Fruit fly (Drosophila melanogaster): ENCODE measurements around the gene mRpS24.

The mRpS24 gene

DNA sequence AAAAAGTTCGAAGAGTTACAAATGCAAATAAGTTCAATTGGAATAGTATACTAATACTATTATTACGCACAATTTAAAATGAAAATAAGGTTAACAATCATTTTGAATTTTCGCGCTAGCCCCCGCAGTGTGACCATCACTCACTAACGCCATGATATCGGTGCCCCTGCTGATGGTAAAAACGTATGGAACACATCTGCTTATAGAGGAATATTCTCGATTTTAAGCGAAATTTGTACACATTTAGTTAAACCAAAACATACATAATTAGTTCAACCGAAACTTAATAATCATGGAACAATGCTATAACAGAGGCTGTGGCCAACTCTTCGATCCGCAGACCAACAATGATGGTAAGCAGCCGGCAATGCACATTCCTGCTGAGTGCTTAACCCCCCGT is 22.8 kb upstream of the mRpS24 start, which contains the start of gene mora (continued):
- TF ChIP-seq bigmax (GFP tag; optimal IDR thresholded peaks at IDR 0.05) (peak; percentile 13), CG4328 (GFP tag; optimal IDR thresholded peaks at IDR 0.05) (no peak), en (GFP tag; optimal IDR thresholded peaks at IDR 0.05) (no peak), CG16813 (GFP tag; IDR thresholded peaks at IDR 0.05; ENCODE audit: partially characterized antibody) (no peak), cg (GFP tag; optimal IDR thresholded peaks at IDR 0.05) (no peak), Dbx (GFP tag; IDR thresholded peaks at IDR 0.05) (no peak), CG4282 (GFP tag; optimal IDR thresholded peaks at IDR 0.05) (no peak), MBD-R2 (GFP tag; IDR thresholded peaks at IDR 0.05) (peak; percentile 36; the same call in 1 of the 2 replicates), Bteb2 (GFP tag; optimal IDR thresholded peaks at IDR 0.05) (no peak), tin (GFP tag; optimal IDR thresholded peaks at IDR 0.05) (no peak), da (GFP tag; optimal IDR thresholded peaks at IDR 0.05) (no peak), usp (GFP tag; optimal IDR thresholded peaks at IDR 0.05) (no peak), CG3281 (GFP tag; optimal IDR thresholded peaks at IDR 0.05) (no peak), Tbp (GFP tag; optimal IDR thresholded peaks at IDR 0.05) (no peak), fd96Cb (tag; optimal IDR thresholded peaks at IDR 0.05) (no peak), CG8359 (GFP tag; optimal IDR thresholded peaks at IDR 0.05; ENCODE audit: borderline replicate concordance) (no peak), luna (GFP tag; optimal IDR thresholded peaks at IDR 0.05) (no peak), eve (GFP tag; optimal IDR thresholded peaks at IDR 0.05) (no peak), CG4360 (GFP tag; IDR thresholded peaks at IDR 0.05) (no peak), mld (GFP tag; IDR thresholded peaks at IDR 0.05; ENCODE audit: partially characterized antibody) (no peak), tll (GFP tag; optimal IDR thresholded peaks at IDR 0.05) (no peak), CG1602 (GFP tag; optimal IDR thresholded peaks at IDR 0.05) (no peak), CG12104 (GFP tag; optimal IDR thresholded peaks at IDR 0.05) (no peak), shn (GFP tag; optimal IDR thresholded peaks at IDR 0.05) (no peak), lov (optimal IDR thresholded peaks at IDR 0.05) (no peak), lov (GFP tag; IDR thresholded peaks at IDR 0.05) (no peak), CG16779 (GFP tag; IDR thresholded peaks at IDR 0.05) (no peak), CG3995 (GFP tag; optimal IDR thresholded peaks at IDR 0.05) (peak; percentile 38), CG17568 (GFP tag; optimal IDR thresholded peaks at IDR 0.05) (no peak), CG10565 (GFP tag; optimal IDR thresholded peaks at IDR 0.05) (no peak), CG9876 (GFP tag; optimal IDR thresholded peaks at IDR 0.05) (no peak), CG11456 (GFP tag; IDR thresholded peaks at IDR 0.05) (no peak), Optix (GFP tag; IDR thresholded peaks at IDR 0.05) (no peak), CG17328 (GFP tag; IDR thresholded peaks at IDR 0.05) (no peak), Sox100B (GFP tag; optimal IDR thresholded peaks at IDR 0.05) (no peak), gce (GFP tag; IDR thresholded peaks at IDR 0.05) (no peak), E2f2 (GFP tag; IDR thresholded peaks at IDR 0.05) (peak; percentile 95), NC2α (GFP tag; optimal IDR thresholded peaks at IDR 0.05) (no peak), crp (GFP tag; optimal IDR thresholded peaks at IDR 0.05) (peak in 1 of 2 experiments; percentile 69), CG10979 (tag; optimal IDR thresholded peaks at IDR 0.05) (no peak), CG12155 (GFP tag; optimal IDR thresholded peaks at IDR 0.05) (no peak), psq (GFP tag; optimal IDR thresholded peaks at IDR 0.05) (no peak), CG17359 (tag; optimal IDR thresholded peaks at IDR 0.05) (no peak), ase (GFP tag; IDR thresholded peaks at IDR 0.05) (no peak), hb (GFP tag; IDR thresholded peaks at IDR 0.05; ENCODE audit: partially characterized antibody) (no peak), trem (tag; optimal IDR thresholded peaks at IDR 0.05) (peak; percentile 26), CG8290 (GFP tag; optimal IDR thresholded peaks at IDR 0.05) (no peak), CG8290 (tag; optimal IDR thresholded peaks at IDR 0.05) (no peak), ato (GFP tag; IDR thresholded peaks at IDR 0.05; ENCODE audit: partially characterized antibody) (no peak), fd64A (GFP tag; optimal IDR thresholded peaks at IDR 0.05) (no peak), Dll (GFP tag; IDR thresholded peaks at IDR 0.05; ENCODE audit: partially characterized antibody) (0 out of 4 replicates have a peak, but pooled peaks have one; percentile 29), gcm2 (GFP tag; optimal IDR thresholded peaks at IDR 0.05) (no peak), ken (GFP tag; IDR thresholded peaks at IDR 0.05) (no peak)
